Worm (Caenorhabditis elegans): ENCODE results near the gene srx-67.

srx-67 gene

DNA sequence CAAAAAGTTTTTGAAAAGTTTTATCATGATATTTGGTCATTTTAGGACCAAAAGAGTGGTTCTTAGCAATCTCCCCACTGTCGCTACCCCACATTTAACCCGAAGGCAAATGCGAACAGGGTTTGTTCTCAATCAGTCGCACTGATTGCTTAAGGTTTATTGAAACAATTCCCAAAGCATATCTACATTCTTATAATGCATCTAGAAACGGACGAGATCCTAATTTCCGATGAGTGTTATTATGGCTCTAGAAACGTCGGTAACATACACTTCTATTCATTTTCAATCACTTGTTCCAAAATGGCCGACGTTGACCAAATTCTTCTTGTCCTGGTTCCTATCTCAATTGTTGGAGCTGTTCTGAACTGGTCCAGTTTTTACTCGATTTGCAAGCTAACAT lies 5.1 kb downstream of the srx-67 start, which contains the start of gene srx-65:
Gene srx-65 (plus strand): TSS at position 301 of the 400 bp plus-strand sequence.
- TF ChIP-seq blmp-1 (tag; optimal IDR thresholded peaks at IDR 0.05; ENCODE audit: insufficient read depth) (no peak), dmd-4 (tag; optimal IDR thresholded peaks at IDR 0.05) (no peak), lin-11 (tag; optimal IDR thresholded peaks at IDR 0.05) (no peak), nhr-25 (tag; optimal IDR thresholded peaks at IDR 0.05) (no peak), sma-3 (GFP tag; optimal IDR thresholded peaks at IDR 0.05) (no peak), ztf-11 (tag; optimal IDR thresholded peaks at IDR 0.05) (no peak), egl-27 (tag; optimal IDR thresholded peaks at IDR 0.05) (no peak), sma-9 (GFP tag; optimal IDR thresholded peaks at IDR 0.05) (no peak), sma-9 (tag; optimal IDR thresholded peaks at IDR 0.05) (no peak), C34F6.9 (tag; optimal IDR thresholded peaks at IDR 0.05) (no peak), fos-1 (tag; optimal IDR thresholded peaks at IDR 0.05) (no peak), ZK546.5 (tag; optimal IDR thresholded peaks at IDR 0.05) (no peak), nhr-77 (tag; optimal IDR thresholded peaks at IDR 0.05) (no peak), nhr-237 (tag; optimal IDR thresholded peaks at IDR 0.05) (no peak), F13H6.1 (tag; optimal IDR thresholded peaks at IDR 0.05) (no peak), gmeb-1 (tag; optimal IDR thresholded peaks at IDR 0.05) (no peak)

- TF ChIP-seq nhr-23 (tag; optimal IDR thresholded peaks at IDR 0.05) (no peak), crh-2 (tag; optimal IDR thresholded peaks at IDR 0.05) (no peak), alr-1 (tag; optimal IDR thresholded peaks at IDR 0.05) (no peak), sem-4 (tag; optimal IDR thresholded peaks at IDR 0.05) (no peak), nhr-237 (tag; optimal IDR thresholded peaks at IDR 0.05) (no peak), elt-3 (tag; optimal IDR thresholded peaks at IDR 0.05) (no peak), nhr-10 (tag; optimal IDR thresholded peaks at IDR 0.05) (no peak), unc-55 (GFP tag; optimal IDR thresholded peaks at IDR 0.05) (no peak), unc-62 (GFP tag; optimal IDR thresholded peaks at IDR 0.05) (no peak), unc-39 (tag; optimal IDR thresholded peaks at IDR 0.05) (no peak), mbf-1 (tag; optimal IDR thresholded peaks at IDR 0.05) (no peak), ZK546.5 (tag; optimal IDR thresholded peaks at IDR 0.05) (no peak), ztf-4 (tag; optimal IDR thresholded peaks at IDR 0.05) (no peak), gmeb-1 (tag; optimal IDR thresholded peaks at IDR 0.05) (no peak), egl-27 (tag; optimal IDR thresholded peaks at IDR 0.05) (no peak), fos-1 (tag; optimal IDR thresholded peaks at IDR 0.05) (no peak)
These were observed 6.0 kb downstream of the srx-67 start for ce11 chrV:3922547-3922946.

DNA sequence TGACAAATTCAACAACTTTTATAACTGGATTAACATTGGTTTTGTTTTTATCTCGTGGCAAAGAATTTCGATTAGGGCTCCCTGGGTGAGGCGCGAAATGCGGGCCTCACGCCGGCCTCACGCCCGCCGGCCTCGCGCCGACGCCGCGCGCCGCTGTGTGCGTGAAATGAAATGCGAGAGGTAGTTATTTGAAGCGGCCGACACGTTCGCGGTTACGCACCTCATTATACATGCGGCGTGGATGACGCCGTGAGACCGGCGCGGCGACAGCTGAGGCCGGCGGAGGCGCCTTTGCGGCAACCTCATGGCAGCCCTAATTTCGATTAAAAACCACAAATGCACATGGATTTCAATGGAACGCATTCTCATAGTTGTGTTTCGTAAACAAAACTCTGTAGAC lies 10.9 kb downstream of the srx-67 start:
- no peak for TF ChIP-seq lin-13 (GFP tag; optimal IDR thresholded peaks at IDR 0.05)
- TF ChIP-seq nhr-237 (tag; optimal IDR thresholded peaks at IDR 0.05) = no peak
- no peak for TF ChIP-seq ztf-11 (tag; optimal IDR thresholded peaks at IDR 0.05)
- no peak for TF ChIP-seq nhr-12 (tag; optimal IDR thresholded peaks at IDR 0.05)
- no peak for TF ChIP-seq elt-1 (tag; optimal IDR thresholded peaks at IDR 0.05)
- no peak for TF ChIP-seq nhr-77 (tag; optimal IDR thresholded peaks at IDR 0.05)
- TF ChIP-seq gmeb-1 (tag; optimal IDR thresholded peaks at IDR 0.05) = no peak
- TF ChIP-seq unc-55 (GFP tag; optimal IDR thresholded peaks at IDR 0.05) = no peak
- TF ChIP-seq lin-39 (tag; optimal IDR thresholded peaks at IDR 0.05) = no peak
- no peak for TF ChIP-seq snpc-4 (tag; optimal IDR thresholded peaks at IDR 0.05)
- TF ChIP-seq F13H6.1 (tag; optimal IDR thresholded peaks at IDR 0.05) = no peak
- TF ChIP-seq ama-1 (optimal IDR thresholded peaks at IDR 0.05) = no peak
- TF ChIP-seq dmd-4 (tag; optimal IDR thresholded peaks at IDR 0.05) = no peak
- TF ChIP-seq unc-39 (tag; optimal IDR thresholded peaks at IDR 0.05) = no peak

ce11 chrV:3929099-3929498 lies 12.5 kb downstream of the srx-67 start, which contains the start of gene srx-64:
Gene srx-64, plus strand, starts transcription at chrV:3929399.
- TF ChIP-seq unc-39 (tag; optimal IDR thresholded peaks at IDR 0.05) = no peak
- no peak for TF ChIP-seq snpc-4 (tag; optimal IDR thresholded peaks at IDR 0.05)
- TF ChIP-seq ceh-16 (tag; optimal IDR thresholded peaks at IDR 0.05) = no peak
- no peak for TF ChIP-seq unc-55 (GFP tag; optimal IDR thresholded peaks at IDR 0.05)
- TF ChIP-seq C34F6.9 (tag; optimal IDR thresholded peaks at IDR 0.05) = no peak
- no peak for TF ChIP-seq zag-1 (tag; optimal IDR thresholded peaks at IDR 0.05)
- TF ChIP-seq nhr-23 (tag; optimal IDR thresholded peaks at IDR 0.05) = no peak
- TF ChIP-seq sma-9 (GFP tag; optimal IDR thresholded peaks at IDR 0.05) = no peak
- no peak for TF ChIP-seq sma-9 (tag; optimal IDR thresholded peaks at IDR 0.05)
- TF ChIP-seq egl-27 (tag; optimal IDR thresholded peaks at IDR 0.05) = no peak
- TF ChIP-seq mbf-1 (tag; optimal IDR thresholded peaks at IDR 0.05) = no peak
- no peak for TF ChIP-seq fos-1 (tag; optimal IDR thresholded peaks at IDR 0.05)
- TF ChIP-seq nhr-25 (tag; optimal IDR thresholded peaks at IDR 0.05) = no peak
- TF ChIP-seq nhr-21 (tag; optimal IDR thresholded peaks at IDR 0.05) = no peak

All from whole organism, L2 larva.